Worm (Caenorhabditis elegans) whole organism, early embryonic: Measurements from ENCODE around the gene ZK1251.3.

Experiments
- B0310.2 ChIP-seq: sonication (generic microtip); optimal IDR thresholded peaks from 2 replicates; lab custom pipeline; 2016; ENCODE audit warnings: mild to moderate bottlenecking, missing genetic modification characterization, missing compliant biosample characterization
- ama-1 ChIP-seq: fragments of 150-350 bp; optimal IDR thresholded peaks from 2 replicates; lab custom pipeline; 2014
- ceh-13 ChIP-seq: fragments of 200-800 bp; sonication (Bioruptor generic); optimal IDR thresholded peaks from 2 replicates; lab custom pipeline; 2018; ENCODE audit warnings: mild to moderate bottlenecking, missing genetic modification characterization, missing compliant biosample characterization
- ceh-36 ChIP-seq: sonication (generic microtip); optimal IDR thresholded peaks from 2 replicates; lab custom pipeline; 2016; ENCODE audit warnings: missing genetic modification characterization, inconsistent platforms, missing compliant biosample characterization
- ets-7 ChIP-seq: sonication (generic microtip); optimal IDR thresholded peaks from 2 replicates; lab custom pipeline; 2016; ENCODE audit warnings: missing genotype, missing genetic modification characterization, missing compliant biosample characterization
- flt-1 ChIP-seq: fragments of 200-800 bp; sonication (Bioruptor generic); IDR thresholded peaks from 2 replicates; pipeline ENCODE4 v1.3.6; 2022; ENCODE audit warnings: missing genetic modification characterization, missing compliant biosample characterization
- hnd-1 ChIP-seq: sonication (generic microtip); optimal IDR thresholded peaks from 2 replicates; lab custom pipeline; 2016; ENCODE audit warnings: missing genetic modification characterization, missing compliant biosample characterization
- scrt-1 ChIP-seq: fragments of 200-800 bp; sonication (Bioruptor generic); IDR thresholded peaks from 2 replicates; pipeline ENCODE4 v1.3.6; 2022; ENCODE audit warnings: missing genetic modification characterization, missing compliant biosample characterization
- sea-1 ChIP-seq: fragments of 200-800 bp; sonication (Bioruptor generic); conservative IDR thresholded peaks from 2 replicates; pipeline ENCODE4 v1.3.6; 2022; ENCODE audit warnings: missing genetic modification characterization, missing compliant biosample characterization
- tbx-11 ChIP-seq: fragments of 200-800 bp; sonication (Bioruptor generic); IDR thresholded peaks from 2 replicates; pipeline ENCODE4 v1.3.6; 2022; ENCODE audit warnings: missing genetic modification characterization, missing compliant biosample characterization
- tra-4 ChIP-seq: sonication (generic microtip); optimal IDR thresholded peaks from 2 replicates; lab custom pipeline; 2017; ENCODE audit warnings: missing genetic modification characterization, missing compliant biosample characterization

- TF ChIP-seq flt-1 (GFP tag; lab: Robert Waterston, UW) (no peak), B0310.2 (tag; lab: Kevin White, UChicago) (no peak), ets-7 (tag; lab: Kevin White, UChicago) (no peak), scrt-1 (GFP tag; lab: Robert Waterston, UW) (no peak), ama-1 (lab: Kevin White, UChicago) (no peak), sea-1 (no peak), tbx-11 (GFP tag; lab: Robert Waterston, UW) (no peak), hnd-1 (tag; lab: Kevin White, UChicago) (no peak), ceh-13 (no peak), ceh-36 (no peak), tra-4 (no peak)
Observed at ce11 chrIV:9712782-9713181, 29.3 kb downstream of the ZK1251.3 start, which contains the start of gene K01H12.4.
